Fruit fly (Drosophila melanogaster) whole organism, adult: ENCODE results near the gene ALiX.

Source experiments
- CG11617 ChIP-seq: fragments of 200-800 bp; sonication (Bioruptor generic); optimal IDR thresholded peaks from 2 replicates; lab custom pipeline; 2017; ENCODE audit warnings: mild to moderate bottlenecking, missing biosample characterization, missing genetic modification reagents, missing genetic modification characterization
- CG1620 ChIP-seq: fragments of 200-800 bp; sonication (Bioruptor generic); optimal IDR thresholded peaks from 2 replicates; lab custom pipeline; 2016; ENCODE audit warnings: missing biosample characterization, missing genetic modification characterization
- CG33017 ChIP-seq: fragments of 200-800 bp; sonication (Bioruptor generic); optimal IDR thresholded peaks from 2 replicates; lab custom pipeline; 2018; ENCODE audit warnings: missing biosample characterization, mild to moderate bottlenecking, missing genetic modification characterization, moderate library complexity
- CG5204 ChIP-seq: fragments of 200-800 bp; sonication (Bioruptor generic); optimal IDR thresholded peaks from 2 replicates; lab custom pipeline; 2016; ENCODE audit warnings: missing biosample characterization, missing genetic modification characterization
- CG7045 ChIP-seq: fragments of 200-800 bp; sonication (Bioruptor generic); optimal IDR thresholded peaks from 2 replicates; lab custom pipeline; 2017; ENCODE audit warnings: missing biosample characterization, mild to moderate bottlenecking, missing genetic modification characterization
- CG7101 ChIP-seq: fragments of 200-800 bp; sonication (Bioruptor generic); optimal IDR thresholded peaks from 2 replicates; lab custom pipeline; 2018; ENCODE audit warnings: missing biosample characterization, mild to moderate bottlenecking, missing genetic modification characterization, moderate library complexity
- Clk ChIP-seq: fragments of 200-800 bp; sonication (Bioruptor generic); optimal IDR thresholded peaks from 2 replicates; lab custom pipeline; 2017; ENCODE audit warnings: missing biosample characterization, missing genetic modification characterization
- Crg-1 ChIP-seq: fragments of 200-800 bp; sonication (Bioruptor generic); optimal IDR thresholded peaks from 2 replicates; lab custom pipeline; 2016; ENCODE audit warnings: missing biosample characterization, missing genetic modification characterization
- Hr96 ChIP-seq: fragments of 200-800 bp; sonication (Bioruptor generic); optimal IDR thresholded peaks from 2 replicates; lab custom pipeline; 2016; ENCODE audit warnings: missing biosample characterization, missing genetic modification characterization
- Mnt ChIP-seq: fragments of 200-800 bp; sonication (Bioruptor generic); optimal IDR thresholded peaks from 2 replicates; lab custom pipeline; 2016; ENCODE audit warnings: missing biosample characterization, mild to moderate bottlenecking, missing genetic modification characterization
- cnc ChIP-seq, 2 experiments: fragments of >200 bp; optimal IDR thresholded peaks; 2 replicates each; lab custom pipeline; 2017
- kay ChIP-seq: fragments of 200-800 bp; sonication (Bioruptor generic); peaks from one replicate; lab custom pipeline; 2016; ENCODE audit warnings: missing biosample characterization, missing genetic modification characterization, borderline replicate concordance
- pad ChIP-seq: fragments of 200-800 bp; sonication (Bioruptor generic); optimal IDR thresholded peaks from 3 replicates; lab custom pipeline; 2017; ENCODE audit warnings: missing biosample characterization, missing genetic modification characterization, mild to moderate bottlenecking, moderate library complexity, missing genetic modification reagents
- toe ChIP-seq: fragments of 200-800 bp; sonication (Bioruptor generic); optimal IDR thresholded peaks from 2 replicates; lab custom pipeline; 2016; ENCODE audit warnings: missing biosample characterization, missing genetic modification characterization

dm6 chr3R:27695019-27695418 is 4.9 kb downstream of the ALiX start, which contains the start of gene HSPBAP1:
- TF ChIP-seq Hr96 (GFP tag; lab: Kevin White, UChicago) (no peak), kay (GFP tag; lab: Kevin White, UChicago) (no peak), pad (GFP tag; lab: Kevin White, UChicago) (no peak), CG11617 (GFP tag; lab: Kevin White, UChicago) (no peak), toe (GFP tag; lab: Kevin White, UChicago) (no peak), CG7101 (no peak), Crg-1 (GFP tag; lab: Kevin White, UChicago) (no peak), Mnt (GFP tag; lab: Kevin White, UChicago) (no peak), CG7045 (no peak), CG1620 (GFP tag; lab: Kevin White, UChicago) (no peak), cnc (optimal IDR thresholded peaks at IDR 0.05; lab: Kevin White, UChicago) (no peak), CG5204 (GFP tag; lab: Kevin White, UChicago) (no peak), Clk (no peak), CG33017 (no peak)
